Fruit fly (Drosophila melanogaster) whole organism, pupa: Measurements from ENCODE around the gene Cpr78Cb.

Experiments
- CG10348 ChIP-seq: fragments of 200-800 bp; sonication (Bioruptor generic); IDR thresholded peaks from 2 replicates; pipeline ENCODE4 v1.3.6; 2022; ENCODE audit warnings: missing biosample characterization, missing genetic modification characterization
- CG12605 ChIP-seq: fragments of 200-800 bp; sonication (Bioruptor generic); IDR thresholded peaks from 2 replicates; pipeline ENCODE4 v1.3.6; 2022; ENCODE audit warnings: missing biosample characterization, missing genetic modification characterization
- CG13204 ChIP-seq: fragments of 200-800 bp; sonication (Bioruptor generic); optimal IDR thresholded peaks from 2 replicates; lab custom pipeline; 2018; ENCODE audit warnings: missing biosample characterization, mild to moderate bottlenecking, missing genetic modification characterization, moderate library complexity
- CG14655 ChIP-seq: fragments of 200-800 bp; sonication (Bioruptor generic); optimal IDR thresholded peaks from 3 replicates; lab custom pipeline; 2017; ENCODE audit warnings: mild to moderate bottlenecking, missing biosample characterization, missing genetic modification reagents, missing genetic modification characterization
- CG15710 ChIP-seq: fragments of 200-800 bp; sonication (Bioruptor generic); optimal IDR thresholded peaks from 2 replicates; lab custom pipeline; 2018; ENCODE audit warnings: missing biosample characterization, mild to moderate bottlenecking, missing genetic modification characterization, moderate library complexity
- CG17806 ChIP-seq: fragments of 200-800 bp; sonication (Bioruptor generic); optimal IDR thresholded peaks from 2 replicates; lab custom pipeline; 2018; ENCODE audit warnings: missing biosample characterization, mild to moderate bottlenecking, missing genetic modification characterization, moderate library complexity
- CG32121 ChIP-seq: fragments of 200-800 bp; sonication (Bioruptor generic); IDR thresholded peaks from 2 replicates; pipeline ENCODE4 v1.3.6; 2022; ENCODE audit warnings: missing biosample characterization, missing genetic modification characterization
- CG34367 ChIP-seq: fragments of 200-800 bp; sonication (Bioruptor generic); optimal IDR thresholded peaks from 2 replicates; lab custom pipeline; 2018; ENCODE audit warnings: missing biosample characterization, mild to moderate bottlenecking, missing genetic modification characterization
- CG4496 ChIP-seq: fragments of 200-800 bp; sonication (Bioruptor generic); IDR thresholded peaks from 3 replicates; pipeline ENCODE4 v1.3.6; 2022; ENCODE audit warnings: missing biosample characterization, missing genetic modification characterization
- CG8159 ChIP-seq: fragments of 200-800 bp; sonication (Bioruptor generic); optimal IDR thresholded peaks from 3 replicates; lab custom pipeline; 2018; ENCODE audit warnings: missing biosample characterization, mild to moderate bottlenecking, missing genetic modification characterization, moderate library complexity
- CG8301 ChIP-seq: fragments of 200-800 bp; sonication (Bioruptor generic); optimal IDR thresholded peaks from 2 replicates; lab custom pipeline; 2018; ENCODE audit warnings: missing biosample characterization, mild to moderate bottlenecking, missing genetic modification characterization
- CG9948 ChIP-seq: fragments of 200-800 bp; sonication (Bioruptor generic); optimal IDR thresholded peaks from 2 replicates; lab custom pipeline; 2018; ENCODE audit warnings: missing biosample characterization, mild to moderate bottlenecking, missing genetic modification characterization, moderate library complexity
- D1 ChIP-seq: fragments of 200-800 bp; sonication (Bioruptor generic); optimal IDR thresholded peaks from 2 replicates; lab custom pipeline; 2018; ENCODE audit warnings: missing biosample characterization, mild to moderate bottlenecking, missing genetic modification characterization, moderate library complexity
- EcR ChIP-seq: fragments of 200-800 bp; sonication (Bioruptor generic); optimal IDR thresholded peaks from 3 replicates; lab custom pipeline; 2019; ENCODE audit warnings: missing biosample characterization, missing genetic modification characterization, mild to moderate bottlenecking, moderate library complexity, missing genetic modification reagents
- Ets98B ChIP-seq: fragments of 200-800 bp; sonication (Bioruptor generic); IDR thresholded peaks from 2 replicates; pipeline ENCODE4 v1.3.6; 2022; ENCODE audit warnings: missing biosample characterization, missing genetic modification characterization
- Pif1A ChIP-seq: fragments of 200-800 bp; sonication (Bioruptor generic); optimal IDR thresholded peaks from 3 replicates; lab custom pipeline; 2016; ENCODE audit warnings: missing biosample characterization, missing genetic modification characterization
- Pif1B ChIP-seq: fragments of 200-800 bp; sonication (Bioruptor generic); optimal IDR thresholded peaks from 3 replicates; lab custom pipeline; 2016; ENCODE audit warnings: missing biosample characterization, missing genetic modification characterization
- Snoo ChIP-seq: fragments of 200-800 bp; sonication (Bioruptor generic); optimal IDR thresholded peaks from 3 replicates; lab custom pipeline; 2017; ENCODE audit warnings: missing biosample characterization, mild to moderate bottlenecking, missing genetic modification characterization, inconsistent platforms
- fd96Ca ChIP-seq: fragments of 200-800 bp; sonication (Bioruptor generic); IDR thresholded peaks from 3 replicates; pipeline ENCODE4 v1.3.6; 2022; ENCODE audit warnings: missing biosample characterization, missing genetic modification characterization
- gl ChIP-seq: fragments of 200-800 bp; sonication (Bioruptor generic); optimal IDR thresholded peaks from 2 replicates; lab custom pipeline; 2018; ENCODE audit warnings: missing biosample characterization, mild to moderate bottlenecking, missing genetic modification characterization
- rn ChIP-seq: fragments of 200-800 bp; sonication (Bioruptor generic); IDR thresholded peaks from 2 replicates; pipeline ENCODE4 v1.3.6; 2022; ENCODE audit warnings: missing biosample characterization, missing genetic modification characterization

Gene Cpr78Cb

DNA sequence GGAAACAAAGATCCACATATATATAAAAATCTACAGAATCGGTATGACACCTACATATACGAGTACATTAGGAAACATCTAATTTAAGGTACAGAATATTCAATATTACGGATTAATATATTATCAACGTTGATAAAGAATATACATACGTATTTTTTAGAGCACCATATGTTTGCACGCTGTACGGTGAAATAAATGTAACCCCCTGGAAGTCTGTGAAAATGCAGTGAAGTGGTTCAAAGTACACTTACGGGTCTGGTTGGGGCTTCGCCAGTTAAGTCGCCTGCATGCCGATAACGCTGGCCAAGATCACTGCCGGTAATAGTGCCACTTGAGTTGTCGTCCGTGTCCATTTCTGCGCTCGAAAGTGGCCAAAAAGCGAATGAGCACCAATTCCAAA is 9.4 kb downstream of the Cpr78Cb start:
- no peak for TF ChIP-seq Pif1A
- TF ChIP-seq CG17806 (tag; lab: Kevin White, UChicago) = no peak
- no peak for TF ChIP-seq CG15710
- no peak for TF ChIP-seq CG4496 (GFP tag; lab: Robert Waterston, UW)
- no peak for TF ChIP-seq EcR (GFP tag; lab: Kevin White, UChicago)
- TF ChIP-seq CG9948 (tag; lab: Kevin White, UChicago) = no peak
- no peak for TF ChIP-seq CG12605
- no peak for TF ChIP-seq CG13204 (GFP tag; lab: Kevin White, UChicago)
- no peak for TF ChIP-seq D1 (tag; lab: Kevin White, UChicago)
- TF ChIP-seq gl (tag; lab: Kevin White, UChicago) = no peak
- TF ChIP-seq Pif1B (GFP tag; lab: Kevin White, UChicago) = no peak
- TF ChIP-seq fd96Ca (GFP tag; lab: Robert Waterston, UW) = no peak
- TF ChIP-seq CG10348 (GFP tag; lab: Robert Waterston, UW) = no peak
- no peak for TF ChIP-seq Snoo (tag; lab: Kevin White, UChicago)

- TF ChIP-seq CG32121 = peak; percentile 99
- TF ChIP-seq CG14655 (GFP tag; lab: Kevin White, UChicago) = peak; percentile 99
- peak; percentile 100 for TF ChIP-seq CG12605
- peak; percentile 96 for TF ChIP-seq rn (GFP tag; lab: Robert Waterston, UW)
- TF ChIP-seq Pif1B (GFP tag; lab: Kevin White, UChicago) = peak; percentile 99
- peak; percentile 99 for TF ChIP-seq CG9948 (tag; lab: Kevin White, UChicago)
- TF ChIP-seq CG10348 (GFP tag; lab: Robert Waterston, UW) = peak; percentile 71; the same call in 1 of the 2 replicates
- peak; percentile 100 for TF ChIP-seq Pif1A
- peak; percentile 100 for TF ChIP-seq CG34367 (tag; lab: Kevin White, UChicago)
- peak; percentile 99 for TF ChIP-seq D1 (tag; lab: Kevin White, UChicago)
- TF ChIP-seq fd96Ca (GFP tag; lab: Robert Waterston, UW) = peak; percentile 97
- TF ChIP-seq Ets98B (GFP tag; lab: Robert Waterston, UW) = peak; percentile 99
- TF ChIP-seq Snoo (tag; lab: Kevin White, UChicago) = peak; percentile 99
- TF ChIP-seq CG8301 (tag; lab: Kevin White, UChicago) = peak; percentile 99
- TF ChIP-seq CG15710 = peak; percentile 100
- TF ChIP-seq gl (tag; lab: Kevin White, UChicago) = peak; percentile 99
- TF ChIP-seq CG4496 (GFP tag; lab: Robert Waterston, UW) = peak; percentile 99
- TF ChIP-seq CG8159 (tag; lab: Kevin White, UChicago) = peak; percentile 100
- peak; percentile 99 for TF ChIP-seq CG13204 (GFP tag; lab: Kevin White, UChicago)
- TF ChIP-seq EcR (GFP tag; lab: Kevin White, UChicago) = peak; percentile 87
- peak; percentile 100 for TF ChIP-seq CG17806 (tag; lab: Kevin White, UChicago)
These were observed 10.1 kb downstream of the Cpr78Cb start, which contains the start of the genes CG11309 and CG7632 for dm6 chr3L:21304400-21304799. Gene CG11309, minus strand, starts transcription at chr3L:21304658. Gene CG7632, plus strand, starts transcription at chr3L:21304697.

dm6 chr3L:21317416-21318259 is 23.3 kb downstream of the Cpr78Cb start, which contains the start of gene Pc:
Gene Pc, minus strand, starts transcription at chr3L:21318020.
- TF ChIP-seq CG10348 (GFP tag; lab: Robert Waterston, UW) (no peak), rn (GFP tag; lab: Robert Waterston, UW) (no peak), CG8159 (tag; lab: Kevin White, UChicago) (peak; percentile 1), CG15710 (no peak), CG8301 (tag; lab: Kevin White, UChicago) (no peak), D1 (tag; lab: Kevin White, UChicago) (peak; percentile 66)

DNA sequence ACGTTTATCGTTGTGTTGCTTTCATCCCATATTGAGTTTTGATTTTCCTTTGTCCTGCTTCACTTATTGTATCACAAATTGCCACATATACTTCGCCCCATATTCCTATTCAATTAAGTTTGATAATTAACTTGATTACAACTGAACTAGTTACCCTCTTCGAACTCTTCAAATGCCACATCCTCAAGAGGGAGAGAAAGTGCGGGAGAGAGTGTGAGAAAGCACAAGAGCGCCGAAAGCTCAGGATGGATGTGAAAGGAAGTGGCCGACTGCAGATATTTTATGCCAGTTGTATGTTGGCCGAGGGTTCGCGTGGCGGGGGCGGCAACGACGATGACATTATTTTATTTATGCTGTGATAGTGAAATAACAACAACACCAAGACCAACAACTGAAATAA is 24.2 kb downstream of the Cpr78Cb start, which contains the start of gene Rab26:
Rab26 (plus strand) TSS at position 301 of the 400 bp plus-strand sequence.
- TF ChIP-seq Snoo (tag; lab: Kevin White, UChicago) (no peak), CG14655 (GFP tag; lab: Kevin White, UChicago) (no peak), D1 (tag; lab: Kevin White, UChicago) (no peak), CG8159 (tag; lab: Kevin White, UChicago) (no peak), EcR (GFP tag; lab: Kevin White, UChicago) (no peak), gl (tag; lab: Kevin White, UChicago) (no peak)

- TF ChIP-seq CG15710 (no peak), gl (tag; lab: Kevin White, UChicago) (no peak), Pif1B (GFP tag; lab: Kevin White, UChicago) (no peak), rn (GFP tag; lab: Robert Waterston, UW) (no peak), CG4496 (GFP tag; lab: Robert Waterston, UW) (no peak)
These were observed 25.1 kb downstream of the Cpr78Cb start for dm6 chr3L:21319313-21319907.

dm6 chr3L:21319957-21320356 is 25.7 kb downstream of the Cpr78Cb start:
- TF ChIP-seq rn (GFP tag; lab: Robert Waterston, UW) (no peak), CG9948 (tag; lab: Kevin White, UChicago) (no peak), Pif1B (GFP tag; lab: Kevin White, UChicago) (no peak)
